Worm (Caenorhabditis elegans) whole organism, late embryonic: Measurements from ENCODE around the gene mrps-7.

Experiments
- C08G9.2 ChIP-seq: sonication (generic microtip); optimal IDR thresholded peaks from 2 replicates; lab custom pipeline; 2016; ENCODE audit warnings: mild to moderate bottlenecking, missing genetic modification characterization, moderate library complexity, missing compliant biosample characterization
- F13H6.1 ChIP-seq: sonication (generic microtip); optimal IDR thresholded peaks from 2 replicates; lab custom pipeline; 2016; ENCODE audit warnings: missing genetic modification characterization, missing compliant biosample characterization
- K02D7.2 ChIP-seq: sonication (generic microtip); optimal IDR thresholded peaks from 2 replicates; lab custom pipeline; 2017; ENCODE audit warnings: mild to moderate bottlenecking, missing genetic modification characterization, missing compliant biosample characterization
- K09A11.1 ChIP-seq: sonication (generic microtip); optimal IDR thresholded peaks from 2 replicates; lab custom pipeline; 2017; ENCODE audit warnings: antibody characterized with exemption, mild to moderate bottlenecking, missing genetic modification characterization, missing compliant biosample characterization; ENCODE audit not compliant: insufficient read depth
- ahr-1 ChIP-seq: sonication (generic microtip); optimal IDR thresholded peaks from 2 replicates; lab custom pipeline; 2016; ENCODE audit warnings: missing genetic modification characterization, missing compliant biosample characterization
- ama-1 ChIP-seq: fragments of 150-350 bp; optimal IDR thresholded peaks from 2 replicates; lab custom pipeline; 2014
- ceh-18 ChIP-seq: sonication (generic microtip); optimal IDR thresholded peaks from 2 replicates; lab custom pipeline; 2016; ENCODE audit warnings: missing genetic modification characterization, missing compliant biosample characterization
- ceh-19 ChIP-seq: fragments of 200-800 bp; sonication (Bioruptor generic); optimal IDR thresholded peaks from 2 replicates; lab custom pipeline; 2018; ENCODE audit warnings: mild to moderate bottlenecking, missing genetic modification characterization, missing compliant biosample characterization
- ceh-30 ChIP-seq: fragments of 150-350 bp; optimal IDR thresholded peaks from 2 replicates; lab custom pipeline; 2014; ENCODE audit warnings: missing biosample characterization, missing genetic modification characterization
- ceh-31 ChIP-seq: sonication (generic microtip); optimal IDR thresholded peaks from 2 replicates; lab custom pipeline; 2016; ENCODE audit warnings: missing genetic modification characterization, missing compliant biosample characterization
- ceh-48 ChIP-seq: sonication (generic microtip); optimal IDR thresholded peaks from 2 replicates; lab custom pipeline; 2016; ENCODE audit warnings: missing genetic modification characterization, inconsistent platforms, missing compliant biosample characterization
- ceh-6 ChIP-seq: fragments of 200-800 bp; sonication (Bioruptor generic); optimal IDR thresholded peaks from 2 replicates; lab custom pipeline; 2018; ENCODE audit warnings: mild to moderate bottlenecking, missing genetic modification characterization, missing compliant biosample characterization
- dmd-4 ChIP-seq: sonication (generic microtip); optimal IDR thresholded peaks from 2 replicates; lab custom pipeline; 2016; ENCODE audit warnings: borderline replicate concordance, missing genetic modification characterization, missing compliant biosample characterization
- dve-1 ChIP-seq: sonication (generic microtip); optimal IDR thresholded peaks from 2 replicates; lab custom pipeline; 2017; ENCODE audit warnings: antibody characterized with exemption, mild to moderate bottlenecking, missing genetic modification characterization, missing compliant biosample characterization
- elt-4 ChIP-seq: sonication (generic microtip); optimal IDR thresholded peaks from 2 replicates; lab custom pipeline; 2016; ENCODE audit warnings: missing genetic modification characterization, missing compliant biosample characterization
- ets-4 ChIP-seq: sonication (generic microtip); optimal IDR thresholded peaks from 2 replicates; lab custom pipeline; 2016; ENCODE audit warnings: missing genetic modification characterization, missing compliant biosample characterization
- eyg-1 ChIP-seq: sonication (generic microtip); optimal IDR thresholded peaks from 2 replicates; lab custom pipeline; 2016; ENCODE audit warnings: missing genotype, missing genetic modification characterization, missing compliant biosample characterization
- fkh-6 ChIP-seq: sonication (generic microtip); optimal IDR thresholded peaks from 2 replicates; lab custom pipeline; 2016; ENCODE audit warnings: missing genetic modification characterization, missing compliant biosample characterization
- gmeb-2 ChIP-seq: sonication (generic microtip); optimal IDR thresholded peaks from 2 replicates; lab custom pipeline; 2016; ENCODE audit warnings: missing genetic modification characterization, inconsistent platforms, missing compliant biosample characterization
- hlh-13 ChIP-seq: fragments of 200-800 bp; sonication (Bioruptor generic); optimal IDR thresholded peaks from 2 replicates; lab custom pipeline; 2018; ENCODE audit warnings: mild to moderate bottlenecking, missing genetic modification characterization, missing compliant biosample characterization
- hlh-15 ChIP-seq: sonication (generic microtip); optimal IDR thresholded peaks from 2 replicates; lab custom pipeline; 2016; ENCODE audit warnings: missing genetic modification characterization, missing compliant biosample characterization
- hlh-30 ChIP-seq: sonication (generic microtip); optimal IDR thresholded peaks from 2 replicates; lab custom pipeline; 2017; ENCODE audit warnings: antibody characterized with exemption, missing genetic modification characterization, missing compliant biosample characterization; ENCODE audit not compliant: insufficient read depth
- lin-11 ChIP-seq: fragments of 200-800 bp; sonication (Bioruptor generic); optimal IDR thresholded peaks from 2 replicates; lab custom pipeline; 2018; ENCODE audit warnings: mild to moderate bottlenecking, missing genetic modification characterization, missing compliant biosample characterization
- madf-2 ChIP-seq: sonication (generic microtip); optimal IDR thresholded peaks from 2 replicates; lab custom pipeline; 2017; ENCODE audit warnings: missing genetic modification characterization, missing compliant biosample characterization
- mec-3 ChIP-seq: sonication (generic microtip); optimal IDR thresholded peaks from 2 replicates; lab custom pipeline; 2016; ENCODE audit warnings: borderline replicate concordance, missing genetic modification characterization, missing compliant biosample characterization
- nfya-1 ChIP-seq: sonication (generic microtip); optimal IDR thresholded peaks from 2 replicates; lab custom pipeline; 2017; ENCODE audit warnings: missing genetic modification characterization, mild to moderate bottlenecking, missing compliant biosample characterization, antibody characterized with exemption, moderate library complexity
- odd-2 ChIP-seq: sonication (generic microtip); optimal IDR thresholded peaks from 2 replicates; lab custom pipeline; 2017; ENCODE audit warnings: antibody characterized with exemption, mild to moderate bottlenecking, missing genetic modification characterization, missing compliant biosample characterization
- sdc-2 ChIP-seq: sonication (generic microtip); optimal IDR thresholded peaks from 2 replicates; lab custom pipeline; 2016; ENCODE audit warnings: missing genotype, missing genetic modification characterization, missing compliant biosample characterization
- syd-9 ChIP-seq: sonication (generic microtip); optimal IDR thresholded peaks from 2 replicates; lab custom pipeline; 2016; ENCODE audit warnings: mild to moderate bottlenecking, missing genetic modification characterization, moderate library complexity, missing compliant biosample characterization
- unc-3 ChIP-seq, 2 experiments: fragments of 200-800 bp in 1 of 2; sonication (Bioruptor generic) in 1 of 2; sonication (generic microtip) in 1 of 2; conservative IDR thresholded peaks in 1 of 2; optimal IDR thresholded peaks in 1 of 2; 2 replicates each; pipeline versions ENCODE4 v1.3.6 to Lab custom; 2016 to 2022; ENCODE audit warnings: missing compliant biosample characterization in 2 of 2, missing genetic modification characterization in 2 of 2, missing genetic modification reagents in 1 of 2
- unc-42 ChIP-seq: sonication (generic microtip); optimal IDR thresholded peaks from 2 replicates; lab custom pipeline; 2016; ENCODE audit warnings: missing genotype, missing genetic modification characterization, missing compliant biosample characterization
- unc-55 ChIP-seq: sonication (generic microtip); optimal IDR thresholded peaks from 2 replicates; lab custom pipeline; 2017; ENCODE audit warnings: missing biosample characterization, missing genetic modification reagents, missing genetic modification characterization
- zip-5 ChIP-seq: sonication (generic microtip); optimal IDR thresholded peaks from 2 replicates; lab custom pipeline; 2016; ENCODE audit warnings: missing genetic modification characterization, missing compliant biosample characterization

Gene mrps-7

ce11 chrIV:14792602-14793232, 25.2 kb upstream of the mrps-7 start, which contains the start of gene gdi-1 (continued):
- TF ChIP-seq eyg-1 (tag; lab: Kevin White, UChicago), result no peak

- TF ChIP-seq fkh-6 (tag; lab: Kevin White, UChicago), result no peak
- TF ChIP-seq elt-4 (tag; lab: Kevin White, UChicago), result no peak
- no peak for TF ChIP-seq K02D7.2
- peak; percentile 13 for TF ChIP-seq ama-1 (lab: Kevin White, UChicago)
- no peak for TF ChIP-seq sdc-2
- TF ChIP-seq, all 69 proteins: peak for 1
Observed at ce11 chrIV:14790579-14790978, 23.0 kb upstream of the mrps-7 start.

- TF ChIP-seq zip-5 (tag; lab: Kevin White, UChicago), result no peak
- peak; percentile 42 for TF ChIP-seq unc-55 (GFP tag; lab: Kevin White, UChicago)
- no peak for TF ChIP-seq hlh-30 (tag; lab: Kevin White, UChicago)
- no peak for TF ChIP-seq madf-2 (tag; lab: Kevin White, UChicago)
- TF ChIP-seq ceh-19 (GFP tag; lab: Kevin White, UChicago), result peak; percentile 11
- no peak for TF ChIP-seq eyg-1 (tag; lab: Kevin White, UChicago)
- no peak for TF ChIP-seq ceh-18 (tag; lab: Kevin White, UChicago)
- no peak for TF ChIP-seq C08G9.2 (tag; lab: Kevin White, UChicago)
- no peak for TF ChIP-seq syd-9
- peak; percentile 51 for TF ChIP-seq unc-42 (tag; lab: Kevin White, UChicago)
- no peak for TF ChIP-seq hlh-15 (tag; lab: Kevin White, UChicago)
- TF ChIP-seq ceh-6 (GFP tag; lab: Kevin White, UChicago), result no peak
- TF ChIP-seq nfya-1, result peak; percentile 60
Observed at ce11 chrIV:14786374-14787136, 19.0 kb upstream of the mrps-7 start, which contains the start of gene melo-1. TSS of gene melo-1 (plus strand) at chrIV:14787031.

- TF ChIP-seq ahr-1 (no peak), dmd-4 (tag; lab: Kevin White, UChicago) (no peak)
Observed at ce11 chrIV:14784481-14784880, 17.0 kb upstream of the mrps-7 start, which contains the start of gene nlp-56. TSS of gene nlp-56 (minus strand) at chrIV:14784737.

ce11 chrIV:14782211-14782610, 14.7 kb upstream of the mrps-7 start, which contains the start of gene Y57G11C.1130:
TSS of gene Y57G11C.1130 (plus strand) at chrIV:14782511.
- TF ChIP-seq ama-1 (lab: Kevin White, UChicago), result no peak
- TF ChIP-seq hlh-30 (tag; lab: Kevin White, UChicago), result no peak
- TF ChIP-seq hlh-13, result no peak
- TF ChIP-seq elt-4 (tag; lab: Kevin White, UChicago), result no peak
- TF ChIP-seq ahr-1, result no peak
- TF ChIP-seq mec-3 (tag; lab: Kevin White, UChicago), result no peak
- TF ChIP-seq madf-2 (tag; lab: Kevin White, UChicago), result no peak
- TF ChIP-seq F13H6.1 (tag; lab: Kevin White, UChicago), result no peak

- TF ChIP-seq ceh-30 (tag; lab: Kevin White, UChicago) (no peak), unc-42 (tag; lab: Kevin White, UChicago) (no peak), ceh-31 (tag; lab: Kevin White, UChicago) (no peak), unc-3 (GFP tag; conservative IDR thresholded peaks at IDR 0.05; lab: Robert Waterston, UW) (no peak), unc-3 (tag; optimal IDR thresholded peaks at IDR 0.05; lab: Kevin White, UChicago) (no peak), gmeb-2 (tag; lab: Kevin White, UChicago) (no peak), K09A11.1 (tag; lab: Kevin White, UChicago) (no peak), odd-2 (tag; lab: Kevin White, UChicago) (no peak), lin-11 (tag; lab: Kevin White, UChicago) (no peak), ceh-48 (tag; lab: Kevin White, UChicago) (no peak), zip-5 (tag; lab: Kevin White, UChicago) (no peak), hlh-13 (no peak), madf-2 (tag; lab: Kevin White, UChicago) (no peak), ets-4 (tag; lab: Kevin White, UChicago) (no peak), dve-1 (tag; lab: Kevin White, UChicago) (no peak)
Observed at ce11 chrIV:14781537-14781936, 14.0 kb upstream of the mrps-7 start, which contains the start of gene Y57G11C.8. TSS of gene Y57G11C.8 (plus strand) at chrIV:14781837.
